Fruit fly (Drosophila melanogaster) whole organism, embryonic: ENCODE measurements around the gene CG11858.

Experiments used
- Aef1 ChIP-seq: fragments of 200-800 bp; sonication (Bioruptor generic); IDR thresholded peaks from 3 replicates; pipeline ENCODE4 v1.3.6; 2022; ENCODE audit warnings: missing biosample characterization, missing genetic modification characterization
- Asciz ChIP-seq: fragments of 200-800 bp; sonication (Bioruptor generic); optimal IDR thresholded peaks from 2 replicates; lab custom pipeline; 2017; ENCODE audit warnings: missing biosample characterization, mild to moderate bottlenecking, missing genetic modification characterization, missing genetic modification reagents
- Atf-2 ChIP-seq: fragments of 200-800 bp; sonication (Bioruptor generic); optimal IDR thresholded peaks from 2 replicates; lab custom pipeline; 2016; ENCODE audit warnings: missing biosample characterization, missing genetic modification characterization
- BEAF-32 ChIP-seq: fragments of 200-800 bp; sonication (Bioruptor generic); optimal IDR thresholded peaks from 3 replicates; lab custom pipeline; 2017; ENCODE audit warnings: missing biosample characterization, missing genetic modification characterization, mild to moderate bottlenecking, moderate library complexity, missing genetic modification reagents
- CG12391 ChIP-seq: fragments of 200-800 bp; sonication (Bioruptor generic); optimal IDR thresholded peaks from 3 replicates; lab custom pipeline; 2018; ENCODE audit warnings: missing biosample characterization, mild to moderate bottlenecking, missing genetic modification characterization, moderate library complexity
- CG13287 ChIP-seq: fragments of 200-800 bp; sonication (Bioruptor generic); IDR thresholded peaks from 2 replicates; pipeline ENCODE4 v1.3.6; 2022; ENCODE audit warnings: missing biosample characterization, missing genetic modification characterization; ENCODE audit not compliant: partially characterized antibody
- CG13296 ChIP-seq: fragments of 200-800 bp; sonication (Bioruptor generic); optimal IDR thresholded peaks from 3 replicates; lab custom pipeline; 2018; ENCODE audit warnings: missing biosample characterization, mild to moderate bottlenecking, missing genetic modification characterization
- CG13424 ChIP-seq: fragments of 200-800 bp; sonication (Bioruptor generic); optimal IDR thresholded peaks from 2 replicates; lab custom pipeline; 2019; ENCODE audit warnings: missing biosample characterization, mild to moderate bottlenecking, missing genetic modification characterization, moderate library complexity
- CG15011 ChIP-seq: fragments of 200-800 bp; sonication (Bioruptor generic); optimal IDR thresholded peaks from 3 replicates; lab custom pipeline; 2018; ENCODE audit warnings: missing biosample characterization, mild to moderate bottlenecking, missing genetic modification characterization
- CG15601 ChIP-seq: fragments of 200-800 bp; sonication (Bioruptor generic); optimal IDR thresholded peaks from 3 replicates; lab custom pipeline; 2019; ENCODE audit warnings: missing biosample characterization, mild to moderate bottlenecking, missing genetic modification characterization, moderate library complexity
- CG18599 ChIP-seq: fragments of 200-800 bp; sonication (Bioruptor generic); optimal IDR thresholded peaks from 3 replicates; lab custom pipeline; 2017; ENCODE audit warnings: missing biosample characterization, missing genetic modification characterization, mild to moderate bottlenecking, moderate library complexity, missing genetic modification reagents
- CG31441 ChIP-seq: fragments of 200-800 bp; sonication (Bioruptor generic); IDR thresholded peaks from 2 replicates; pipeline ENCODE4 v1.3.6; 2022; ENCODE audit warnings: missing biosample characterization, missing genetic modification characterization
- CG32767 ChIP-seq: fragments of 200-800 bp; sonication (Bioruptor generic); IDR thresholded peaks from 2 replicates; pipeline ENCODE4 v1.3.6; 2022; ENCODE audit warnings: missing biosample characterization, missing genetic modification characterization
- CG33213 ChIP-seq: fragments of 200-800 bp; sonication (Bioruptor generic); optimal IDR thresholded peaks from 3 replicates; lab custom pipeline; 2016; ENCODE audit warnings: missing biosample characterization, missing genetic modification characterization
- CG4328 ChIP-seq: fragments of 200-800 bp; sonication (Bioruptor generic); optimal IDR thresholded peaks from 3 replicates; lab custom pipeline; 2017; ENCODE audit warnings: missing biosample characterization, missing genetic modification reagents, missing genetic modification characterization
- CG4820 ChIP-seq: fragments of 200-800 bp; sonication (Bioruptor generic); optimal IDR thresholded peaks from 3 replicates; lab custom pipeline; 2016; ENCODE audit warnings: missing biosample characterization, missing genetic modification characterization
- CG7372 ChIP-seq: fragments of 200-800 bp; sonication (Bioruptor generic); IDR thresholded peaks from 2 replicates; pipeline ENCODE4 v1.3.6; 2022; ENCODE audit warnings: missing biosample characterization, missing genetic modification characterization
- CG8388 ChIP-seq: fragments of 200-800 bp; sonication (Bioruptor generic); optimal IDR thresholded peaks from 2 replicates; lab custom pipeline; 2019; ENCODE audit warnings: missing biosample characterization, mild to moderate bottlenecking, missing genetic modification characterization, moderate library complexity
- CG8924 ChIP-seq: fragments of 200-800 bp; optimal IDR thresholded peaks from 3 replicates; lab custom pipeline; 2019; ENCODE audit warnings: missing biosample characterization, mild to moderate bottlenecking, missing genetic modification characterization, moderate library complexity
- Gsc ChIP-seq: fragments of 200-800 bp; sonication (Bioruptor generic); IDR thresholded peaks from 2 replicates; pipeline ENCODE4 v1.3.6; 2022; ENCODE audit warnings: missing biosample characterization, missing genetic modification characterization
- HLHmδ ChIP-seq: fragments of 200-800 bp; sonication (Bioruptor generic); optimal IDR thresholded peaks from 2 replicates; lab custom pipeline; 2018; ENCODE audit warnings: missing biosample characterization, mild to moderate bottlenecking, missing genetic modification characterization, moderate library complexity
- Hr51 ChIP-seq, 2 experiments: fragments of 200-800 bp; sonication (Bioruptor generic); optimal IDR thresholded peaks; 2 replicates in 1 of 2; 3 replicates in 1 of 2; lab custom pipeline; 2016 to 2018; ENCODE audit warnings: missing biosample characterization in 2 of 2, missing genetic modification characterization in 2 of 2, mild to moderate bottlenecking in 1 of 2, moderate library complexity in 1 of 2
- Mad ChIP-seq: fragments of 200-800 bp; sonication (Bioruptor generic); optimal IDR thresholded peaks from 2 replicates; lab custom pipeline; 2016; ENCODE audit warnings: missing biosample characterization, missing genetic modification characterization
- Med ChIP-seq: fragments of 200-800 bp; sonication (Bioruptor generic); peaks from one replicate; lab custom pipeline; 2016; ENCODE audit warnings: missing biosample characterization, missing genetic modification characterization, mild to moderate bottlenecking, inconsistent platforms, moderate library complexity
- Nf-YA ChIP-seq: fragments of 200-800 bp; sonication (Bioruptor generic); IDR thresholded peaks from 2 replicates; pipeline ENCODE4 v1.3.6; 2022; ENCODE audit warnings: missing biosample characterization, missing genetic modification characterization
- Pdp1 ChIP-seq, 2 experiments: fragments of 200-800 bp; sonication (Bioruptor generic); optimal IDR thresholded peaks; 3 replicates each; lab custom pipeline; 2016; ENCODE audit warnings: missing biosample characterization in 2 of 2, missing genetic modification characterization in 2 of 2, mild to moderate bottlenecking in 1 of 2, moderate library complexity in 1 of 2
- Rx ChIP-seq: fragments of 200-800 bp; sonication (Bioruptor generic); IDR thresholded peaks from 2 replicates; pipeline ENCODE4 v1.3.6; 2022; ENCODE audit warnings: missing biosample characterization, missing genetic modification characterization
- Sox102F ChIP-seq: fragments of 200-800 bp; sonication (Bioruptor generic); optimal IDR thresholded peaks from 2 replicates; lab custom pipeline; 2018; ENCODE audit warnings: missing biosample characterization, mild to moderate bottlenecking, missing genetic modification characterization, moderate library complexity
- Taf1 ChIP-seq: fragments of 200-800 bp; sonication (Bioruptor generic); IDR thresholded peaks from 2 replicates; pipeline ENCODE4 v1.3.6; 2022; ENCODE audit warnings: missing biosample characterization, missing genetic modification characterization
- Usf ChIP-seq: fragments of 200-800 bp; sonication (Bioruptor generic); optimal IDR thresholded peaks from 2 replicates; lab custom pipeline; 2017; ENCODE audit warnings: missing genotype, missing biosample characterization, missing genetic modification characterization
- bcd ChIP-seq: fragments of 200-800 bp; sonication (Bioruptor generic); optimal IDR thresholded peaks from 2 replicates; lab custom pipeline; 2017; ENCODE audit warnings: missing biosample characterization, mild to moderate bottlenecking, missing genetic modification characterization
- chm ChIP-seq: fragments of 200-800 bp; sonication (Bioruptor generic); IDR thresholded peaks from 2 replicates; pipeline ENCODE4 v1.3.6; 2022; ENCODE audit warnings: missing biosample characterization, missing genetic modification characterization
- emc ChIP-seq: fragments of 200-800 bp; sonication (Bioruptor generic); optimal IDR thresholded peaks from 2 replicates; lab custom pipeline; 2016; ENCODE audit warnings: missing biosample characterization, missing genetic modification characterization
- fd64A ChIP-seq: fragments of 200-800 bp; sonication (Bioruptor generic); optimal IDR thresholded peaks from 3 replicates; lab custom pipeline; 2018; ENCODE audit warnings: missing biosample characterization, mild to moderate bottlenecking, missing genetic modification characterization
- ftz-f1 ChIP-seq: fragments of 200-800 bp; sonication (Bioruptor generic); optimal IDR thresholded peaks from 2 replicates; lab custom pipeline; 2016; ENCODE audit warnings: missing biosample characterization, missing genetic modification characterization
- gro ChIP-seq: fragments of 200-800 bp; sonication (Bioruptor generic); optimal IDR thresholded peaks from 2 replicates; lab custom pipeline; 2016; ENCODE audit warnings: missing biosample characterization, missing genetic modification characterization
- her ChIP-seq: fragments of 200-800 bp; sonication (Bioruptor generic); optimal IDR thresholded peaks from 2 replicates; lab custom pipeline; 2016; ENCODE audit warnings: missing biosample characterization, missing genetic modification characterization
- hkb ChIP-seq, 2 experiments: fragments of 200-800 bp in 1 of 2; fragments of >200 bp in 1 of 2; sonication (Bioruptor generic) in 1 of 2; IDR thresholded peaks in 1 of 2; optimal IDR thresholded peaks in 1 of 2; 2 replicates each; pipeline versions ENCODE4 v1.3.6 to Lab custom; 2017 to 2022; ENCODE audit warnings: missing biosample characterization in 1 of 2, missing genetic modification characterization in 1 of 2
- ken ChIP-seq: fragments of 200-800 bp; sonication (Bioruptor generic); IDR thresholded peaks from 3 replicates; pipeline ENCODE4 v1.3.6; 2022; ENCODE audit warnings: missing biosample characterization, missing genetic modification characterization
- kni ChIP-seq: fragments of 200-800 bp; sonication (Bioruptor generic); optimal IDR thresholded peaks from 3 replicates; lab custom pipeline; 2017; ENCODE audit warnings: mild to moderate bottlenecking, missing biosample characterization, missing genetic modification reagents, missing genetic modification characterization
- lola ChIP-seq, 3 experiments: fragments of >200 bp in 2 of 3; fragments of 200-800 bp in 1 of 3; sonication (Bioruptor generic) in 1 of 3; optimal IDR thresholded peaks; 2 replicates each; lab custom pipeline; 2017 to 2019; ENCODE audit warnings: missing biosample characterization in 3 of 3, missing genetic modification characterization in 3 of 3, mild to moderate bottlenecking in 1 of 3, moderate library complexity in 1 of 3
- maf-S ChIP-seq: fragments of 200-800 bp; sonication (Bioruptor generic); optimal IDR thresholded peaks from 2 replicates; lab custom pipeline; 2016; ENCODE audit warnings: missing biosample characterization, missing genetic modification characterization
- pb ChIP-seq: fragments of 200-800 bp; sonication (Bioruptor generic); optimal IDR thresholded peaks from 3 replicates; lab custom pipeline; 2016; ENCODE audit warnings: missing biosample characterization, missing genetic modification characterization
- ro ChIP-seq: fragments of 200-800 bp; sonication (Bioruptor generic); IDR thresholded peaks from 2 replicates; pipeline ENCODE4 v1.3.6; 2022; ENCODE audit warnings: missing biosample characterization, missing genetic modification characterization
- sr ChIP-seq: fragments of 200-800 bp; sonication (Bioruptor generic); IDR thresholded peaks from 3 replicates; pipeline ENCODE4 v1.3.6; 2022; ENCODE audit warnings: missing biosample characterization, missing genetic modification characterization
- ssp ChIP-seq: fragments of 200-800 bp; sonication (Bioruptor generic); IDR thresholded peaks from 2 replicates; pipeline ENCODE4 v1.3.6; 2022; ENCODE audit warnings: missing biosample characterization, missing genetic modification characterization
- ttk ChIP-seq: fragments of 200-800 bp; sonication (Bioruptor generic); IDR thresholded peaks from 2 replicates; pipeline ENCODE4 v2.1.2; 2022; ENCODE audit warnings: missing biosample characterization, missing genetic modification characterization
- usp ChIP-seq: fragments of >200 bp; optimal IDR thresholded peaks from 2 replicates; lab custom pipeline; 2017; ENCODE audit warnings: missing biosample characterization, missing genetic modification characterization
- z ChIP-seq: fragments of 200-800 bp; sonication (Bioruptor generic); IDR thresholded peaks from 3 replicates; pipeline ENCODE4 v1.3.6; 2022; ENCODE audit warnings: missing biosample characterization, missing genetic modification characterization
- zen ChIP-seq: fragments of 200-800 bp; sonication (Bioruptor generic); optimal IDR thresholded peaks from 3 replicates; lab custom pipeline; 2018; ENCODE audit warnings: missing biosample characterization, mild to moderate bottlenecking, missing genetic modification characterization, moderate library complexity
- zf30C ChIP-seq: fragments of 200-800 bp; sonication (Bioruptor generic); optimal IDR thresholded peaks from 3 replicates; lab custom pipeline; 2018; ENCODE audit warnings: missing biosample characterization, mild to moderate bottlenecking, missing genetic modification characterization

Gene CG11858

dm6 chr3R:25312583-25312982 lies 50.0 kb downstream of the CG11858 start (continued):
- TF ChIP-seq Hr51 (GFP tag; optimal IDR thresholded peaks at IDR 0.05; lab: Kevin White, UChicago) (no peak), CG7372 (GFP tag; lab: Robert Waterston, UW) (no peak), ssp (GFP tag; lab: Robert Waterston, UW) (no peak), CG18599 (GFP tag; lab: Kevin White, UChicago) (no peak), CG13287 (GFP tag; lab: Robert Waterston, UW) (no peak; the same call in 1 of the 2 replicates), Aef1 (GFP tag; lab: Robert Waterston, UW) (no peak), ken (GFP tag; lab: Robert Waterston, UW) (no peak), emc (GFP tag; lab: Kevin White, UChicago) (no peak), CG15601 (no peak), CG13424 (tag; lab: Kevin White, UChicago) (no peak), CG12391 (no peak), hkb (optimal IDR thresholded peaks at IDR 0.05; lab: Kevin White, UChicago) (no peak), hkb (GFP tag; IDR thresholded peaks at IDR 0.05; lab: Robert Waterston, UW) (no peak), gro (no peak), Nf-YA (GFP tag; lab: Robert Waterston, UW) (no peak), kni (no peak), zen (no peak), usp (GFP tag; lab: Kevin White, UChicago) (no peak), Asciz (no peak), CG33213 (GFP tag; lab: Kevin White, UChicago) (no peak), HLHmδ (GFP tag; lab: Kevin White, UChicago) (no peak), Rx (GFP tag; lab: Robert Waterston, UW) (no peak), Atf-2 (GFP tag; lab: Kevin White, UChicago) (no peak), Mad (GFP tag; lab: Kevin White, UChicago) (no peak), CG8388 (GFP tag; lab: Kevin White, UChicago) (no peak), lola (GFP tag; optimal IDR thresholded peaks at IDR 0.05; lab: Kevin White, UChicago) (no peak), Taf1 (GFP tag; lab: Robert Waterston, UW) (no peak), her (no peak), Gsc (GFP tag; lab: Robert Waterston, UW) (no peak), z (GFP tag; lab: Robert Waterston, UW) (no peak), maf-S (GFP tag; lab: Kevin White, UChicago) (no peak), chm (GFP tag; lab: Robert Waterston, UW) (no peak), ro (GFP tag; lab: Robert Waterston, UW) (no peak), ttk (GFP tag; lab: Robert Waterston, UW) (no peak), Med (GFP tag; lab: Kevin White, UChicago) (peak; percentile 70), ftz-f1 (GFP tag; lab: Kevin White, UChicago) (no peak), Pdp1 (GFP tag; optimal IDR thresholded peaks at IDR 0.05; lab: Kevin White, UChicago) (no peak), pb (GFP tag; lab: Kevin White, UChicago) (no peak), BEAF-32 (GFP tag; lab: Kevin White, UChicago) (no peak), Sox102F (no peak), CG8924 (no peak), CG31441 (no peak), CG32767 (GFP tag; lab: Robert Waterston, UW) (no peak), CG13296 (peak; percentile 23), CG4820 (GFP tag; lab: Kevin White, UChicago) (no peak), Usf (no peak), fd64A (GFP tag; lab: Kevin White, UChicago) (no peak), CG4328 (no peak), CG15011 (GFP tag; lab: Kevin White, UChicago) (no peak), zf30C (no peak), sr (GFP tag; lab: Robert Waterston, UW) (no peak), bcd (GFP tag; lab: Kevin White, UChicago) (peak; percentile 3)
